Fruit fly (Drosophila melanogaster): Measurements from ENCODE around the gene CG15528.

The CG15528 gene

dm6 chr3R:30014480-30014879 is 37.4 kb downstream of the CG15528 start:
- no peak for TF ChIP-seq CG32264 (GFP tag; optimal IDR thresholded peaks at IDR 0.05)
- no peak for TF ChIP-seq tai (GFP tag; optimal IDR thresholded peaks at IDR 0.05)
- no peak for TF ChIP-seq woc (GFP tag; optimal IDR thresholded peaks at IDR 0.05)
- no peak for TF ChIP-seq rgr (GFP tag; optimal IDR thresholded peaks at IDR 0.05)
- TF ChIP-seq Vsx2 (GFP tag; optimal IDR thresholded peaks at IDR 0.05; ENCODE audit: partially characterized antibody), result no peak

- TF ChIP-seq foxo (GFP tag; optimal IDR thresholded peaks at IDR 0.05) (no peak), Dif (GFP tag; optimal IDR thresholded peaks at IDR 0.05; ENCODE audit: partially characterized antibody) (no peak), Mio (GFP tag; optimal IDR thresholded peaks at IDR 0.05) (no peak), woc (GFP tag; optimal IDR thresholded peaks at IDR 0.05) (no peak), h (GFP tag; optimal IDR thresholded peaks at IDR 0.05) (no peak), dmrt93B (GFP tag; optimal IDR thresholded peaks at IDR 0.05) (no peak), Rel (GFP tag; optimal IDR thresholded peaks at IDR 0.05) (no peak), Rel (tag; optimal IDR thresholded peaks at IDR 0.05) (no peak), dl (GFP tag; optimal IDR thresholded peaks at IDR 0.05; ENCODE audit: insufficient read depth in 1 of 2, partially characterized antibody in 2 of 2) (no peak), tai (GFP tag; optimal IDR thresholded peaks at IDR 0.05) (no peak), usp (GFP tag; optimal IDR thresholded peaks at IDR 0.05) (no peak), Hr83 (GFP tag; optimal IDR thresholded peaks at IDR 0.05; ENCODE audit: poor library complexity, severe bottlenecking) (no peak), lola (GFP tag; optimal IDR thresholded peaks at IDR 0.05) (no peak), N (GFP tag; optimal IDR thresholded peaks at IDR 0.05) (no peak), jim (GFP tag; optimal IDR thresholded peaks at IDR 0.05) (no peak), Hnf4 (GFP tag; optimal IDR thresholded peaks at IDR 0.05) (no peak)
Measured at dm6 chr3R:30013909-30014308, 38.0 kb downstream of the CG15528 start.

DNA sequence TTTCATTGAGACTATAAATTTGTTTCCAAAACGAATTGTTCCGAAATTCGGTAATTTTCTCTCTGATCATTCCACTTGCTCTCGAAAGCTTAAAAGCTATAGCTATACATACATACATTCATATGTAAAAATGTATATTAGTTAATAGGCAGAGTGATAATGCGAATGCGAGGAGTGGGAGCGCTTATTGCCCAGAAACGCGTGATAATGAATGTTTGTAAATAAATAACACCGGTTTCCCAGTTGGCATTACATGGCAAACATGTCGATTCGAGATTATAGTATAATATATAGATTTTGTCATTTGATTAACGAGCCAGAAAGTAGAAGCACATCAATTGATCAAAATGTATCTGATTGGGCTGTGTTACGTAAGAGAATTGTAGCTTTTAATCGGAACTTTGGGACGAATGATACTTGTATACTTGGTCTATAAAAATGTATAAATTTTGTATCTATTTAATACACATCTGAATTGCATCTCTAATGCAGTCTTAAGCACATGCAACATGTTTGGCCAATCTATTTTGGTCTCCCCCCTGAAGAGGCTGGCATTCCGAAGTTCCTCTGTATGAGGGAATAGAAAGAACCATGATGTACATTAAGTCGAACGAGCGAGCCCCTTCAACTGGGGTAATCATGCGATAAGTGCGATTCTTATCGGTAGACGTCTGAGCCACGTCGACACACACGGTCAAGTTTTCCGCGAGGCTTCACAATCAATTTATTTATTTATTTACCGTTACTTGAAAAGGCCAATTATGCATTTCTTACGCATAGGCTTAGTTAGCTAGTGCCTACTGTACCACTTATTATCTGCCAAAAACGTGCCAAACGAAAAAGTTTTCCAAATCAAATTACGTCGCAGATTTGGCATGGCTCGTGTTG is 39.1 kb downstream of the CG15528 start:
- TF ChIP-seq br (GFP tag; optimal IDR thresholded peaks at IDR 0.05) (peak; percentile 25), h (GFP tag; optimal IDR thresholded peaks at IDR 0.05) (peak; percentile 68), foxo (GFP tag; optimal IDR thresholded peaks at IDR 0.05) (peak in 1 of 2 experiments; percentile 67), sage (GFP tag; optimal IDR thresholded peaks at IDR 0.05) (no peak), Dfd (GFP tag; optimal IDR thresholded peaks at IDR 0.05) (no peak), fru (GFP tag; optimal IDR thresholded peaks at IDR 0.05) (peak; percentile 32), rgr (GFP tag; optimal IDR thresholded peaks at IDR 0.05) (peak; percentile 12), Hnf4 (GFP tag; optimal IDR thresholded peaks at IDR 0.05) (peak; percentile 27), ey (GFP tag; optimal IDR thresholded peaks at IDR 0.05) (peak; percentile 44), OdsH (GFP tag; optimal IDR thresholded peaks at IDR 0.05) (peak; percentile 38), Abd-B (GFP tag; optimal IDR thresholded peaks at IDR 0.05) (no peak), CG9705 (GFP tag; optimal IDR thresholded peaks at IDR 0.05) (no peak)

DNA sequence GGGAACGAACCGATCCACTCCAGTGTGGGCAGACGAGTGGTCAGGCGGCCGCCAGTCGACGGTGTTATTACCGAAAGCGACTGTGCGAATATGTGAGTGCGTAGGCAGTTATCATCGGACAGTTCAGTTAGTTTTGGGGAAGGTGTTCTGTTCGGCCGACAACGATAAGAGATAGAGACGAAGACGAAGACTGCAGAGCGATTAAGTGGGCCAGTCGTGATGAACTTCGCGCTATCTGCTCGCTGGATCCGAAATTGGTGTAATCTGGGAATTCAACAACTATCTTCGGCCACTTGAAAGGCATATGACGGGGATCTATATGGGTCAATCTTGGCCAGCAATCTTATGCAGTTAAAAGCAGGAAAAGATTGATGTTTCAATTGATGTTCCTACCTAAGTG is 42.7 kb downstream of the CG15528 start, which contains the start of gene CG7912:
TSS of gene CG7912 (minus strand) at position 17 of the 400 bp plus-strand sequence.
- TF ChIP-seq sv (GFP tag; optimal IDR thresholded peaks at IDR 0.05), result no peak
- TF ChIP-seq Rel (GFP tag; optimal IDR thresholded peaks at IDR 0.05), result no peak
- no peak for TF ChIP-seq Rel (tag; optimal IDR thresholded peaks at IDR 0.05)
- TF ChIP-seq foxo (GFP tag; optimal IDR thresholded peaks at IDR 0.05), result no peak
- no peak for TF ChIP-seq usp (GFP tag; optimal IDR thresholded peaks at IDR 0.05)
- TF ChIP-seq dl (GFP tag; optimal IDR thresholded peaks at IDR 0.05; ENCODE audit: insufficient read depth in 1 of 2, partially characterized antibody in 2 of 2), result no peak
- TF ChIP-seq Dfd (GFP tag; optimal IDR thresholded peaks at IDR 0.05), result no peak
- no peak for TF ChIP-seq CrebA (GFP tag; optimal IDR thresholded peaks at IDR 0.05; ENCODE audit: borderline replicate concordance)

dm6 chr3R:30005332-30005979 is 46.5 kb downstream of the CG15528 start:
- TF ChIP-seq pan (optimal IDR thresholded peaks at IDR 0.05) (no peak), foxo (GFP tag; optimal IDR thresholded peaks at IDR 0.05) (peak in 1 of 2 experiments; percentile 2)

Data from whole organism, wandering third instar larva.